Worm (Caenorhabditis elegans) whole organism, young adult: ENCODE data around the gene rmd-2.
A peak's percentile ranks its signal among the peaks of the same experiment; 100 is the strongest.

Experiments used
- B0019.2 ChIP-seq: fragments of 200-800 bp; sonication (Bioruptor generic); conservative IDR thresholded peaks from 2 replicates; pipeline ENCODE4 v1.3.6; 2022; ENCODE audit warnings: missing genetic modification reagents, missing genetic modification characterization, missing compliant biosample characterization
- D2030.7 ChIP-seq: fragments of 200-800 bp; sonication (Bioruptor generic); IDR thresholded peaks from 2 replicates; pipeline ENCODE4 v1.3.6; 2022; ENCODE audit warnings: missing genetic modification reagents, missing genetic modification characterization, missing compliant biosample characterization
- F23B12.7 ChIP-seq: sonication (generic microtip); optimal IDR thresholded peaks from 2 replicates; lab custom pipeline; 2017; ENCODE audit warnings: missing genetic modification characterization, mild to moderate bottlenecking, missing compliant biosample characterization, antibody characterized with exemption, moderate library complexity; ENCODE audit not compliant: insufficient read depth
- F33H1.4 ChIP-seq: fragments of 200-800 bp; sonication (Bioruptor generic); IDR thresholded peaks from 2 replicates; pipeline ENCODE4 v1.3.6; 2022; ENCODE audit warnings: missing genetic modification reagents, missing genetic modification characterization, missing compliant biosample characterization
- F49E8.2 ChIP-seq: sonication (generic microtip); optimal IDR thresholded peaks from 3 replicates; lab custom pipeline; 2017; ENCODE audit warnings: missing genetic modification characterization, mild to moderate bottlenecking, missing compliant biosample characterization, antibody characterized with exemption, moderate library complexity; ENCODE audit not compliant: insufficient read depth
- F55B11.4 ChIP-seq: sonication (generic microtip); optimal IDR thresholded peaks from 2 replicates; lab custom pipeline; 2016; ENCODE audit warnings: missing compliant biosample characterization, missing genetic modification characterization, borderline replicate concordance; ENCODE audit not compliant: insufficient read depth
- Y53G8AR.9 ChIP-seq: fragments of 200-800 bp; sonication (Bioruptor generic); conservative IDR thresholded peaks from 2 replicates; pipeline ENCODE4 v1.3.6; 2022; ENCODE audit warnings: missing genetic modification reagents, missing genetic modification characterization, missing compliant biosample characterization
- Y95B8A.8 ChIP-seq: fragments of 200-800 bp; sonication (Bioruptor generic); IDR thresholded peaks from 2 replicates; pipeline ENCODE4 v1.3.6; 2022; ENCODE audit warnings: missing genetic modification reagents, missing genetic modification characterization, missing compliant biosample characterization
- ZK185.1 ChIP-seq: sonication (generic microtip); optimal IDR thresholded peaks from 2 replicates; lab custom pipeline; 2016; ENCODE audit warnings: mild to moderate bottlenecking, missing genetic modification characterization, missing compliant biosample characterization; ENCODE audit not compliant: poor library complexity, severe bottlenecking
- ama-1 ChIP-seq, 3 experiments: fragments of 150-350 bp in 1 of 3; sonication (generic microtip) in 2 of 3; optimal IDR thresholded peaks; 2 replicates each; lab custom pipeline; 2014 to 2018; ENCODE audit warnings: missing biosample characterization in 2 of 3, missing genetic modification characterization in 2 of 3, missing genetic modification reagents in 2 of 3
- ceh-100 ChIP-seq: fragments of 200-800 bp; sonication (Bioruptor generic); IDR thresholded peaks from 2 replicates; pipeline ENCODE4 v1.3.6; 2022; ENCODE audit warnings: missing genetic modification reagents, missing genetic modification characterization, missing compliant biosample characterization
- ceh-27 ChIP-seq: fragments of 200-800 bp; sonication (Bioruptor generic); optimal IDR thresholded peaks from 2 replicates; lab custom pipeline; 2018; ENCODE audit warnings: mild to moderate bottlenecking, missing genetic modification characterization, moderate library complexity, missing compliant biosample characterization
- ceh-40 ChIP-seq: fragments of 200-800 bp; sonication (Bioruptor generic); IDR thresholded peaks from 2 replicates; pipeline ENCODE4 v1.3.6; 2022; ENCODE audit warnings: missing genetic modification characterization, missing compliant biosample characterization
- ceh-58 ChIP-seq: fragments of 200-800 bp; sonication (Bioruptor generic); IDR thresholded peaks from 2 replicates; pipeline ENCODE4 v1.3.6; 2022; ENCODE audit warnings: missing genetic modification characterization, missing compliant biosample characterization
- ceh-91 ChIP-seq: fragments of 200-800 bp; sonication (Bioruptor generic); IDR thresholded peaks from 2 replicates; pipeline ENCODE4 v1.3.6; 2022; ENCODE audit warnings: missing genetic modification reagents, missing genetic modification characterization, missing compliant biosample characterization
- die-1 ChIP-seq: sonication (generic microtip); optimal IDR thresholded peaks from 2 replicates; lab custom pipeline; 2016; ENCODE audit warnings: missing genotype, mild to moderate bottlenecking, missing genetic modification characterization, missing compliant biosample characterization
- dox-1 ChIP-seq: fragments of 200-800 bp; sonication (Bioruptor generic); IDR thresholded peaks from 2 replicates; pipeline ENCODE4 v1.3.6; 2022; ENCODE audit warnings: missing genetic modification reagents, missing genetic modification characterization, missing compliant biosample characterization
- dpff-1 ChIP-seq: sonication (generic microtip); optimal IDR thresholded peaks from 2 replicates; lab custom pipeline; 2017; ENCODE audit warnings: mild to moderate bottlenecking, missing genetic modification characterization, missing compliant biosample characterization
- dpl-1 ChIP-seq: fragments of 150-350 bp; optimal IDR thresholded peaks from 2 replicates; lab custom pipeline; 2014; ENCODE audit warnings: missing biosample characterization, missing genetic modification reagents, missing genetic modification characterization
- efl-1 ChIP-seq: fragments of 150-350 bp; optimal IDR thresholded peaks from 2 replicates; lab custom pipeline; 2014; ENCODE audit warnings: missing biosample characterization, missing genetic modification reagents, missing genetic modification characterization
- egl-18 ChIP-seq: fragments of 200-800 bp; sonication (Bioruptor generic); IDR thresholded peaks from 2 replicates; pipeline ENCODE4 v1.3.6; 2022; ENCODE audit warnings: missing genetic modification reagents, missing genetic modification characterization, missing compliant biosample characterization
- egl-44 ChIP-seq: fragments of 200-800 bp; sonication (Bioruptor generic); IDR thresholded peaks from 2 replicates; pipeline ENCODE4 v1.3.6; 2022; ENCODE audit warnings: missing genetic modification reagents, missing genetic modification characterization, missing compliant biosample characterization
- him-1 ChIP-seq: sonication (generic microtip); optimal IDR thresholded peaks from 2 replicates; lab custom pipeline; 2016; ENCODE audit warnings: missing genotype, missing genetic modification reagents, missing genetic modification characterization, missing compliant biosample characterization
- hlh-26 ChIP-seq: fragments of 200-800 bp; sonication (Bioruptor generic); conservative IDR thresholded peaks from 2 replicates; pipeline ENCODE4 v1.3.6; 2022; ENCODE audit warnings: missing genetic modification reagents, missing genetic modification characterization, missing compliant biosample characterization
- hmg-20 ChIP-seq: fragments of 200-800 bp; sonication (Bioruptor generic); IDR thresholded peaks from 2 replicates; pipeline ENCODE4 v1.3.6; 2022; ENCODE audit warnings: missing genetic modification reagents, missing genetic modification characterization, missing compliant biosample characterization
- let-526 ChIP-seq: fragments of 200-800 bp; sonication (Bioruptor generic); IDR thresholded peaks from 2 replicates; pipeline ENCODE4 v1.3.6; 2022; ENCODE audit warnings: missing genetic modification reagents, missing genetic modification characterization, missing compliant biosample characterization
- lin-54 ChIP-seq: fragments of 200-800 bp; sonication (Bioruptor generic); optimal IDR thresholded peaks from 2 replicates; lab custom pipeline; 2018; ENCODE audit warnings: mild to moderate bottlenecking, missing genetic modification characterization, missing compliant biosample characterization
- lsl-1 ChIP-seq: fragments of 200-800 bp; sonication (Bioruptor generic); optimal IDR thresholded peaks from 2 replicates; lab custom pipeline; 2018; ENCODE audit warnings: mild to moderate bottlenecking, missing genetic modification characterization, moderate library complexity, missing compliant biosample characterization
- madf-3 ChIP-seq: fragments of 200-800 bp; sonication (Bioruptor generic); IDR thresholded peaks from 2 replicates; pipeline ENCODE4 v1.3.6; 2022; ENCODE audit warnings: missing genetic modification reagents, missing genetic modification characterization, missing compliant biosample characterization
- madf-6 ChIP-seq: fragments of 200-800 bp; sonication (Bioruptor generic); IDR thresholded peaks from 2 replicates; pipeline ENCODE4 v1.3.6; 2022; ENCODE audit warnings: missing genetic modification reagents, missing genetic modification characterization, missing compliant biosample characterization
- madf-8 ChIP-seq: fragments of 200-800 bp; sonication (Bioruptor generic); conservative IDR thresholded peaks from 2 replicates; pipeline ENCODE4 v1.3.6; 2022; ENCODE audit warnings: missing genetic modification reagents, missing genetic modification characterization, missing compliant biosample characterization
- nfya-2 ChIP-seq: fragments of 200-800 bp; sonication (Bioruptor generic); IDR thresholded peaks from 2 replicates; pipeline ENCODE4 v1.3.6; 2022; ENCODE audit warnings: missing genetic modification reagents, missing genetic modification characterization, missing compliant biosample characterization
- nhr-120 ChIP-seq: fragments of 200-800 bp; sonication (Bioruptor generic); IDR thresholded peaks from 2 replicates; pipeline ENCODE4 v1.3.6; 2022; ENCODE audit warnings: missing genetic modification characterization, missing compliant biosample characterization
- nhr-80 ChIP-seq: sonication (generic microtip); optimal IDR thresholded peaks from 2 replicates; lab custom pipeline; 2016; ENCODE audit warnings: missing genetic modification characterization, missing compliant biosample characterization
- pha-4 ChIP-seq: fragments of 150-350 bp; sonication (generic microtip); optimal IDR thresholded peaks from 2 replicates; lab custom pipeline; 2014; ENCODE audit warnings: missing biosample characterization, missing genetic modification reagents, missing genetic modification characterization
- rec-8 ChIP-seq, 2 experiments: sonication (generic microtip); optimal IDR thresholded peaks; 2 replicates each; lab custom pipeline; 2016; ENCODE audit warnings: mild to moderate bottlenecking in 2 of 2, missing genetic modification characterization in 2 of 2, missing genetic modification reagents in 2 of 2, missing genotype in 2 of 2, missing biosample characterization in 1 of 2, missing compliant biosample characterization in 1 of 2, moderate library complexity in 1 of 2
- rpc-1 ChIP-seq, 2 experiments: fragments of 150-350 bp in 1 of 2; sonication (generic microtip) in 1 of 2; optimal IDR thresholded peaks; 2 replicates each; lab custom pipeline; 2014 to 2018; ENCODE audit warnings: missing biosample characterization in 1 of 2, missing genetic modification characterization in 1 of 2, missing genetic modification reagents in 1 of 2, missing genotype in 1 of 2
- sea-2 ChIP-seq: fragments of 200-800 bp; sonication (Bioruptor generic); IDR thresholded peaks from 2 replicates; pipeline ENCODE4 v1.3.6; 2022; ENCODE audit warnings: missing genetic modification characterization, missing compliant biosample characterization
- snpc-1.3 ChIP-seq: sonication (generic microtip); optimal IDR thresholded peaks from 2 replicates; lab custom pipeline; 2017; ENCODE audit warnings: missing genetic modification characterization, mild to moderate bottlenecking, missing compliant biosample characterization, antibody characterized with exemption, moderate library complexity, missing genotype, missing genetic modification reagents; ENCODE audit not compliant: insufficient read depth
- snpc-3.4 ChIP-seq: sonication (generic microtip); optimal IDR thresholded peaks from 2 replicates; lab custom pipeline; 2017; ENCODE audit warnings: missing genetic modification characterization, mild to moderate bottlenecking, missing compliant biosample characterization, antibody characterized with exemption, moderate library complexity, missing genotype, missing genetic modification reagents
- snpc-4 ChIP-seq, 5 experiments: fragments of 150-350 bp in 1 of 5; sonication (generic microtip) in 4 of 5; optimal IDR thresholded peaks; 2 replicates each; lab custom pipeline; 2014 to 2018; ENCODE audit warnings: missing genetic modification characterization in 5 of 5, missing biosample characterization in 3 of 5, antibody characterized with exemption in 2 of 5, mild to moderate bottlenecking in 2 of 5, missing compliant biosample characterization in 2 of 5, missing genotype in 2 of 5, moderate library complexity in 2 of 5, missing genetic modification reagents in 1 of 5
- unc-130 ChIP-seq: sonication (generic microtip); optimal IDR thresholded peaks from 2 replicates; lab custom pipeline; 2016; ENCODE audit warnings: missing genetic modification reagents, missing genetic modification characterization, missing compliant biosample characterization
- ztf-22 ChIP-seq: fragments of 200-800 bp; sonication (Bioruptor generic); optimal IDR thresholded peaks from 2 replicates; lab custom pipeline; 2018; ENCODE audit warnings: mild to moderate bottlenecking, missing genetic modification characterization, moderate library complexity, missing compliant biosample characterization
- ztf-25 ChIP-seq: fragments of 200-800 bp; sonication (Bioruptor generic); IDR thresholded peaks from 2 replicates; pipeline ENCODE4 v1.3.6; 2022; ENCODE audit warnings: missing genetic modification reagents, missing genetic modification characterization, missing compliant biosample characterization

The rmd-2 gene

ce11 chrV:10018291-10018690 lies 32.2 kb upstream of the rmd-2 start:
- TF ChIP-seq ztf-25 (GFP tag; lab: Robert Waterston, UW): no peak
- no peak for TF ChIP-seq nfya-2 (GFP tag; lab: Robert Waterston, UW)
- no peak for TF ChIP-seq pha-4 (tag; lab: Kevin White, UChicago)
- no peak for TF ChIP-seq rec-8 (tag; optimal IDR thresholded peaks at IDR 0.05; lab: Kevin White, UChicago)
- TF ChIP-seq nhr-80: no peak
- no peak for TF ChIP-seq ceh-40 (GFP tag; lab: Robert Waterston, UW)
- TF ChIP-seq hlh-26 (GFP tag; lab: Robert Waterston, UW): no peak
- TF ChIP-seq let-526: no peak
- no peak for TF ChIP-seq ceh-58 (GFP tag; lab: Robert Waterston, UW)
- TF ChIP-seq die-1: no peak
- no peak for TF ChIP-seq nhr-120
- peak; percentile 64 for TF ChIP-seq dpl-1
- TF ChIP-seq lin-54: peak; percentile 81
- TF ChIP-seq ceh-91 (GFP tag; lab: Robert Waterston, UW): peak; percentile 50; the same call in 1 of the 2 replicates
- peak; percentile 71 for TF ChIP-seq F49E8.2 (tag; lab: Kevin White, UChicago)
- TF ChIP-seq snpc-1.3 (tag; lab: Kevin White, UChicago): peak; percentile 37
- no peak for TF ChIP-seq ceh-100 (GFP tag; lab: Robert Waterston, UW)
- no peak for TF ChIP-seq ceh-27 (GFP tag; lab: Kevin White, UChicago)
- no peak for TF ChIP-seq egl-44
- no peak for TF ChIP-seq hmg-20
- TF ChIP-seq D2030.7 (GFP tag; lab: Robert Waterston, UW): peak; percentile 80
- TF ChIP-seq B0019.2 (GFP tag; lab: Robert Waterston, UW): 0 out of 2 replicates have a peak, but pooled peaks have one; percentile 31
- 0 out of 2 replicates have a peak, but pooled peaks have one; percentile 59 for TF ChIP-seq madf-3
- no peak for TF ChIP-seq ztf-22
- TF ChIP-seq Y53G8AR.9 (GFP tag; lab: Robert Waterston, UW): no peak
- TF ChIP-seq him-1 (tag; lab: Kevin White, UChicago): peak; percentile 18
- TF ChIP-seq unc-130: peak; percentile 96
- TF ChIP-seq ZK185.1 (tag; lab: Kevin White, UChicago): no peak
- no peak for TF ChIP-seq rpc-1 (optimal IDR thresholded peaks at IDR 0.05; lab: Kevin White, UChicago)
- no peak for TF ChIP-seq rpc-1 (tag; optimal IDR thresholded peaks at IDR 0.05; lab: Kevin White, UChicago)
- peak; percentile 38 for TF ChIP-seq F23B12.7 (tag; lab: Kevin White, UChicago)
- TF ChIP-seq madf-6 (GFP tag; lab: Robert Waterston, UW): peak; percentile 75
- TF ChIP-seq efl-1 (GFP tag; lab: Kevin White, UChicago): peak; percentile 63
- TF ChIP-seq snpc-4 (GFP tag; optimal IDR thresholded peaks at IDR 0.05; lab: Kevin White, UChicago): no peak
- peak in 2 of 4 experiments; percentile 36 to 42 for TF ChIP-seq snpc-4 (tag; optimal IDR thresholded peaks at IDR 0.05; lab: Kevin White, UChicago)
- TF ChIP-seq dpff-1 (tag; lab: Kevin White, UChicago): no peak
- TF ChIP-seq snpc-3.4 (tag; lab: Kevin White, UChicago): peak; percentile 88
- TF ChIP-seq F55B11.4 (tag; lab: Kevin White, UChicago): no peak
- no peak for TF ChIP-seq sea-2 (GFP tag; lab: Robert Waterston, UW)
- no peak for TF ChIP-seq egl-18 (GFP tag; lab: Robert Waterston, UW)
- peak; percentile 26; the same call in 1 of the 2 replicates for TF ChIP-seq F33H1.4
- TF ChIP-seq ama-1 (optimal IDR thresholded peaks at IDR 0.05; lab: Kevin White, UChicago): no peak
- TF ChIP-seq ama-1 (GFP tag; optimal IDR thresholded peaks at IDR 0.05; lab: Kevin White, UChicago): no peak
- peak; percentile 60 for TF ChIP-seq lsl-1 (GFP tag; lab: Kevin White, UChicago)
- no peak for TF ChIP-seq Y95B8A.8 (GFP tag; lab: Robert Waterston, UW)
- peak; percentile 33; the same call in 1 of the 2 replicates for TF ChIP-seq dox-1 (GFP tag; lab: Robert Waterston, UW)
- TF ChIP-seq madf-8 (GFP tag; lab: Robert Waterston, UW): peak; percentile 46; the same call in 1 of the 2 replicates
- TF ChIP-seq, all 124 proteins: peak for 19
